Worm (Caenorhabditis elegans) whole organism, L3 larva: Measurements from ENCODE around the gene comt-3.

Experiments
- ama-1 ChIP-seq: fragments of 150-350 bp; optimal IDR thresholded peaks from 2 replicates; lab custom pipeline; 2018
- ceh-28 ChIP-seq: fragments of 150-350 bp; optimal IDR thresholded peaks from 2 replicates; lab custom pipeline; 2014; ENCODE audit warnings: missing biosample characterization, missing genetic modification reagents, missing genetic modification characterization
- daf-12 ChIP-seq: fragments of 150-350 bp; optimal IDR thresholded peaks from 2 replicates; lab custom pipeline; 2014; ENCODE audit warnings: missing biosample characterization, missing genetic modification reagents, missing genetic modification characterization
- fkh-2 ChIP-seq: fragments of 150-350 bp; optimal IDR thresholded peaks from 2 replicates; lab custom pipeline; 2014; ENCODE audit warnings: missing biosample characterization, missing genetic modification reagents, missing genetic modification characterization
- fos-1 ChIP-seq: fragments of 150-350 bp; optimal IDR thresholded peaks from 2 replicates; lab custom pipeline; 2014; ENCODE audit warnings: missing biosample characterization, missing genetic modification characterization
- lin-15B ChIP-seq: fragments of 150-350 bp; optimal IDR thresholded peaks from 2 replicates; lab custom pipeline; 2014; ENCODE audit warnings: missing biosample characterization, missing genetic modification characterization
- lin-39 ChIP-seq: fragments of 150-350 bp; optimal IDR thresholded peaks from 2 replicates; lab custom pipeline; 2018; ENCODE audit warnings: missing biosample characterization, missing genetic modification reagents, missing genetic modification characterization
- nhr-237 ChIP-seq: fragments of 150-350 bp; optimal IDR thresholded peaks from 2 replicates; lab custom pipeline; 2014; ENCODE audit warnings: missing biosample characterization, missing genetic modification characterization
- nhr-77 ChIP-seq: fragments of 150-350 bp; optimal IDR thresholded peaks from 2 replicates; lab custom pipeline; 2014; ENCODE audit warnings: missing biosample characterization, missing genetic modification characterization
- pha-4 ChIP-seq: fragments of 150-350 bp; optimal IDR thresholded peaks from 2 replicates; lab custom pipeline; 2014; ENCODE audit warnings: missing biosample characterization, missing genetic modification reagents, missing genetic modification characterization
- skn-1 ChIP-seq: fragments of 150-350 bp; optimal IDR thresholded peaks from 2 replicates; lab custom pipeline; 2014; ENCODE audit warnings: missing biosample characterization, missing genetic modification characterization
- zag-1 ChIP-seq: fragments of 150-350 bp; optimal IDR thresholded peaks from 2 replicates; lab custom pipeline; 2014; ENCODE audit warnings: missing biosample characterization, missing genetic modification characterization
- ztf-11 ChIP-seq: fragments of 150-350 bp; optimal IDR thresholded peaks from 2 replicates; lab custom pipeline; 2014; ENCODE audit warnings: missing biosample characterization, missing genetic modification characterization

- no peak for TF ChIP-seq ama-1 (lab: Kevin White, UChicago)
- no peak for TF ChIP-seq zag-1 (tag; lab: Kevin White, UChicago)
- no peak for TF ChIP-seq lin-15B (tag; lab: Kevin White, UChicago)
- TF ChIP-seq nhr-237 (tag; lab: Kevin White, UChicago): no peak
- TF ChIP-seq ceh-28 (tag; lab: Kevin White, UChicago): no peak
- TF ChIP-seq lin-39 (tag; lab: Kevin White, UChicago): no peak
- TF ChIP-seq daf-12: no peak
- TF ChIP-seq skn-1 (tag; lab: Kevin White, UChicago): no peak
- TF ChIP-seq ztf-11 (tag; lab: Kevin White, UChicago): no peak
- TF ChIP-seq nhr-77 (tag; lab: Kevin White, UChicago): no peak
- no peak for TF ChIP-seq pha-4 (tag; lab: Kevin White, UChicago)
- TF ChIP-seq fkh-2 (tag; lab: Kevin White, UChicago): no peak
- TF ChIP-seq fos-1 (tag; lab: Kevin White, UChicago): no peak
Measured at ce11 chrV:2051507-2051906, 5.8 kb upstream of the comt-3 start, which contains the start of gene Y40B10A.11.
